Worm (Caenorhabditis elegans) whole organism, L4 larva: Measurements from ENCODE around the gene ZK1236.5.

Experiments
- R02D3.7 ChIP-seq: fragments of 150-350 bp; sonication (generic microtip); optimal IDR thresholded peaks from 3 replicates; lab custom pipeline; 2014; ENCODE audit warnings: missing biosample characterization, missing genetic modification characterization
- T26A8.4 ChIP-seq: fragments of 200-800 bp; sonication (Bioruptor generic); IDR thresholded peaks from 2 replicates; pipeline ENCODE4 v1.3.6; 2022; ENCODE audit warnings: missing genetic modification characterization, missing compliant biosample characterization
- ceh-82 ChIP-seq: sonication (generic microtip); optimal IDR thresholded peaks from 2 replicates; lab custom pipeline; 2017; ENCODE audit warnings: missing biosample characterization, missing genetic modification characterization
- fkh-10 ChIP-seq: fragments of 150-350 bp; optimal IDR thresholded peaks from 2 replicates; lab custom pipeline; 2014; ENCODE audit warnings: missing biosample characterization, missing genetic modification reagents, missing genetic modification characterization
- hlh-30 ChIP-seq: sonication (generic microtip); optimal IDR thresholded peaks from 2 replicates; lab custom pipeline; 2017; ENCODE audit warnings: antibody characterized with exemption, mild to moderate bottlenecking, missing genetic modification characterization, missing compliant biosample characterization; ENCODE audit not compliant: insufficient read depth
- nhr-25 ChIP-seq: sonication (generic microtip); optimal IDR thresholded peaks from 2 replicates; lab custom pipeline; 2017; ENCODE audit warnings: missing genetic modification characterization, mild to moderate bottlenecking, missing compliant biosample characterization, antibody characterized with exemption, moderate library complexity, borderline replicate concordance; ENCODE audit not compliant: insufficient read depth
- pha-4 ChIP-seq, 2 experiments: fragments of 150-350 bp in 1 of 2; fragments of 200-800 bp in 1 of 2; sonication (Bioruptor generic) in 1 of 2; IDR thresholded peaks in 1 of 2; optimal IDR thresholded peaks in 1 of 2; 2 replicates each; pipeline versions ENCODE4 v1.3.6 to Lab custom; 2014 to 2022; ENCODE audit warnings: missing genetic modification characterization in 2 of 2, missing genetic modification reagents in 2 of 2, missing biosample characterization in 1 of 2, missing compliant biosample characterization in 1 of 2
- skn-1 ChIP-seq: fragments of 150-350 bp; optimal IDR thresholded peaks from 2 replicates; lab custom pipeline; 2014; ENCODE audit warnings: missing biosample characterization, missing genetic modification characterization
- unc-62 ChIP-seq, 3 experiments: fragments of 150-350 bp in 1 of 3; sonication (generic microtip); optimal IDR thresholded peaks in 2 of 3; peaks in 1 of 3; 1 replicate in 1 of 3; 2 replicates in 2 of 3; lab custom pipeline; 2014 to 2017; ENCODE audit warnings: missing biosample characterization in 3 of 3, missing genetic modification characterization in 3 of 3, missing genetic modification reagents in 3 of 3, missing genotype in 1 of 3

DNA sequence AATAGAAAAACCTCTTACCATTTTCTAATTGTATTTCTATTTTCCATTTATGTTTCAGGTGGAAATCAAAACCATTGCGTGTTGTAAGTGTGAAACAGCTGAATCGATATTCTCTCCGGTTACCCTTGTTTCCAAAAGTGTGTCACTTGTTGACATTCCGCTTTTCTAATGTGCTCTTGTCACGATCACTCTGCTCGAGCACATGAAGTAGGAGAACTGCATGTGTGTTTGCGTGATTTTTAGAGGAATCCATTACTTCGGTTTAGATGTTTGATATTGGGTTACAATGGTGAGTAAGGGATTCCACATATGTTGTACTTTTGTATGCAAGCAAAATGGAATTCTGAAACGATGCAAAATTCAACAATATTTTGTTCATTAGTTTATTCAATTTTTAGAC, 18.5 kb upstream of the ZK1236.5 start:
- TF ChIP-seq unc-62 (GFP tag; optimal IDR thresholded peaks at IDR 0.05 in 1 of 2; lab: Kevin White, UChicago) (no peak), unc-62 (tag; optimal IDR thresholded peaks at IDR 0.05; lab: Kevin White, UChicago) (no peak), R02D3.7 (tag; lab: Kevin White, UChicago) (no peak), nhr-25 (tag; lab: Kevin White, UChicago) (no peak), ceh-82 (tag; lab: Kevin White, UChicago) (no peak), fkh-10 (GFP tag; lab: Kevin White, UChicago) (no peak), skn-1 (tag; lab: Kevin White, UChicago) (no peak), hlh-30 (peak; percentile 20), T26A8.4 (GFP tag; lab: Robert Waterston, UW) (no peak), pha-4 (GFP tag; IDR thresholded peaks at IDR 0.05; lab: Robert Waterston, UW) (no peak), pha-4 (tag; optimal IDR thresholded peaks at IDR 0.05; lab: Kevin White, UChicago) (no peak)
